Worm (Caenorhabditis elegans) whole organism, L1 larva: ENCODE data around the gene cpna-1.

Source experiments
- C04F5.9 ChIP-seq: sonication (generic microtip); optimal IDR thresholded peaks from 2 replicates; lab custom pipeline; 2016; ENCODE audit warnings: missing genetic modification characterization, missing compliant biosample characterization
- C16A3.4 ChIP-seq: fragments of 150-350 bp; optimal IDR thresholded peaks from 2 replicates; lab custom pipeline; 2014; ENCODE audit warnings: missing biosample characterization, missing genetic modification characterization
- Y116A8C.19 ChIP-seq: sonication (generic microtip); optimal IDR thresholded peaks from 2 replicates; lab custom pipeline; 2016; ENCODE audit warnings: missing compliant biosample characterization, missing genetic modification characterization, borderline replicate concordance
- ama-1 ChIP-seq: fragments of 150-350 bp; optimal IDR thresholded peaks from 2 replicates; lab custom pipeline; 2014
- ceh-88 ChIP-seq: fragments of 200-800 bp; sonication (Bioruptor generic); IDR thresholded peaks from 2 replicates; pipeline ENCODE4 v1.3.6; 2022; ENCODE audit warnings: missing genetic modification characterization, missing compliant biosample characterization
- ces-1 ChIP-seq: fragments of 150-350 bp; optimal IDR thresholded peaks from 2 replicates; lab custom pipeline; 2014; ENCODE audit warnings: missing biosample characterization, missing genetic modification reagents, missing genetic modification characterization
- efl-1 ChIP-seq, 4 experiments: fragments of 150-350 bp; optimal IDR thresholded peaks in 3 of 4; peaks in 1 of 4; 1 replicate in 1 of 4; 2 replicates in 3 of 4; lab custom pipeline; 2014; ENCODE audit warnings: missing biosample characterization in 2 of 4, missing genetic modification characterization in 2 of 4, missing genetic modification reagents in 2 of 4
- efl-3 ChIP-seq: fragments of 200-800 bp; sonication (Bioruptor generic); optimal IDR thresholded peaks from 2 replicates; lab custom pipeline; 2018; ENCODE audit warnings: mild to moderate bottlenecking, missing genetic modification characterization, missing compliant biosample characterization
- egl-27 ChIP-seq, 2 experiments: fragments of 150-350 bp in 1 of 2; sonication (generic microtip); optimal IDR thresholded peaks; 3 replicates each; lab custom pipeline; 2017 to 2018; ENCODE audit warnings: missing biosample characterization in 2 of 2, missing genetic modification characterization in 2 of 2, missing genetic modification reagents in 2 of 2
- elt-2 ChIP-seq: sonication (generic microtip); optimal IDR thresholded peaks from 2 replicates; lab custom pipeline; 2016; ENCODE audit warnings: missing genetic modification characterization, mild to moderate bottlenecking, inconsistent platforms, missing compliant biosample characterization, missing genetic modification reagents
- elt-3 ChIP-seq, 6 experiments: fragments of 150-350 bp in 1 of 6; sonication (generic microtip); optimal IDR thresholded peaks; 2 replicates each; lab custom pipeline; 2017 to 2018; ENCODE audit warnings: missing biosample characterization in 6 of 6, missing genetic modification characterization in 6 of 6, inconsistent platforms in 1 of 6
- fkh-4 ChIP-seq: sonication (generic microtip); optimal IDR thresholded peaks from 2 replicates; lab custom pipeline; 2016; ENCODE audit warnings: missing compliant biosample characterization, missing genetic modification characterization, borderline replicate concordance
- fos-1 ChIP-seq: fragments of 150-350 bp; optimal IDR thresholded peaks from 2 replicates; lab custom pipeline; 2014; ENCODE audit warnings: missing biosample characterization, missing genetic modification characterization
- grh-1 ChIP-seq: fragments of 200-800 bp; sonication (Bioruptor generic); IDR thresholded peaks from 2 replicates; pipeline ENCODE4 v1.3.6; 2022; ENCODE audit warnings: missing genetic modification reagents, missing genetic modification characterization, missing compliant biosample characterization
- irx-1 ChIP-seq: sonication (generic microtip); optimal IDR thresholded peaks from 2 replicates; lab custom pipeline; 2016; ENCODE audit warnings: missing genetic modification characterization, missing compliant biosample characterization
- lin-13 ChIP-seq: fragments of 150-350 bp; optimal IDR thresholded peaks from 2 replicates; lab custom pipeline; 2014; ENCODE audit warnings: missing biosample characterization, missing genetic modification reagents, missing genetic modification characterization
- lin-14 ChIP-seq: fragments of 200-800 bp; sonication (Bioruptor generic); optimal IDR thresholded peaks from 2 replicates; lab custom pipeline; 2018; ENCODE audit warnings: mild to moderate bottlenecking, missing genetic modification characterization, moderate library complexity, missing compliant biosample characterization
- lin-39 ChIP-seq: fragments of 150-350 bp; optimal IDR thresholded peaks from 2 replicates; lab custom pipeline; 2014; ENCODE audit warnings: missing biosample characterization, missing genetic modification reagents, missing genetic modification characterization
- lir-3 ChIP-seq: sonication (generic microtip); optimal IDR thresholded peaks from 2 replicates; lab custom pipeline; 2016; ENCODE audit warnings: mild to moderate bottlenecking, missing genetic modification characterization, moderate library complexity, missing compliant biosample characterization; ENCODE audit not compliant: poor library complexity
- mef-2 ChIP-seq: fragments of 150-350 bp; optimal IDR thresholded peaks from 2 replicates; lab custom pipeline; 2014; ENCODE audit warnings: missing biosample characterization, missing genetic modification characterization
- mep-1 ChIP-seq: fragments of 150-350 bp; optimal IDR thresholded peaks from 2 replicates; lab custom pipeline; 2014; ENCODE audit warnings: missing biosample characterization, missing genetic modification characterization
- nhr-28 ChIP-seq: fragments of 150-350 bp; optimal IDR thresholded peaks from 2 replicates; lab custom pipeline; 2014; ENCODE audit warnings: missing biosample characterization, missing genetic modification characterization
- nhr-77 ChIP-seq: fragments of 150-350 bp; optimal IDR thresholded peaks from 2 replicates; lab custom pipeline; 2014; ENCODE audit warnings: missing biosample characterization, missing genetic modification characterization
- nhr-84 ChIP-seq: sonication (generic microtip); optimal IDR thresholded peaks from 2 replicates; lab custom pipeline; 2017; ENCODE audit warnings: missing biosample characterization, missing genetic modification characterization
- nhr-85 ChIP-seq: sonication (generic microtip); peaks from one replicate; lab custom pipeline; 2016; ENCODE audit warnings: missing genetic modification characterization, inconsistent platforms, missing compliant biosample characterization
- nhr-90 ChIP-seq: sonication (generic microtip); optimal IDR thresholded peaks from 2 replicates; lab custom pipeline; 2016; ENCODE audit warnings: mild to moderate bottlenecking, missing genetic modification characterization, missing compliant biosample characterization; ENCODE audit not compliant: poor library complexity
- pax-3 ChIP-seq: fragments of 200-800 bp; sonication (Bioruptor generic); optimal IDR thresholded peaks from 2 replicates; lab custom pipeline; 2018; ENCODE audit warnings: mild to moderate bottlenecking, missing genetic modification characterization, moderate library complexity, missing compliant biosample characterization
- rnt-1 ChIP-seq: sonication (generic microtip); optimal IDR thresholded peaks from 2 replicates; lab custom pipeline; 2016; ENCODE audit warnings: mild to moderate bottlenecking, missing genetic modification characterization, moderate library complexity, missing compliant biosample characterization
- snpc-4 ChIP-seq: fragments of 150-350 bp; optimal IDR thresholded peaks from 2 replicates; lab custom pipeline; 2014; ENCODE audit warnings: missing biosample characterization, missing genetic modification characterization
- snu-23 ChIP-seq: sonication (generic microtip); optimal IDR thresholded peaks from 2 replicates; lab custom pipeline; 2016; ENCODE audit warnings: missing genetic modification characterization, missing compliant biosample characterization
- sup-37 ChIP-seq: fragments of 200-800 bp; sonication (Bioruptor generic); optimal IDR thresholded peaks from 2 replicates; lab custom pipeline; 2018; ENCODE audit warnings: mild to moderate bottlenecking, missing genetic modification characterization, missing compliant biosample characterization
- swsn-7 ChIP-seq: sonication (generic microtip); optimal IDR thresholded peaks from 2 replicates; lab custom pipeline; 2016; ENCODE audit warnings: missing genetic modification characterization, missing compliant biosample characterization
- tlp-1 ChIP-seq: fragments of 150-350 bp; optimal IDR thresholded peaks from 2 replicates; lab custom pipeline; 2014; ENCODE audit warnings: missing biosample characterization, missing genetic modification characterization
- unc-130 ChIP-seq: fragments of 150-350 bp; optimal IDR thresholded peaks from 2 replicates; lab custom pipeline; 2017; ENCODE audit warnings: missing biosample characterization, missing genetic modification characterization, inconsistent platforms
- unc-98 ChIP-seq: fragments of 200-800 bp; sonication (Bioruptor generic); IDR thresholded peaks from 2 replicates; pipeline ENCODE4 v1.3.6; 2022; ENCODE audit warnings: missing genetic modification characterization, missing compliant biosample characterization
- vab-15 ChIP-seq: sonication (generic microtip); optimal IDR thresholded peaks from 2 replicates; lab custom pipeline; 2017; ENCODE audit warnings: missing genotype, mild to moderate bottlenecking, missing genetic modification characterization, missing compliant biosample characterization
- xbp-1 ChIP-seq: sonication (generic microtip); optimal IDR thresholded peaks from 2 replicates; lab custom pipeline; 2016; ENCODE audit warnings: missing genetic modification characterization, missing compliant biosample characterization
- ztf-4 ChIP-seq: fragments of 150-350 bp; optimal IDR thresholded peaks from 2 replicates; lab custom pipeline; 2014; ENCODE audit warnings: missing biosample characterization, missing genetic modification characterization

Gene cpna-1

ce11 chrII:4202633-4203032 is 16.2 kb downstream of the cpna-1 start:
- peak; percentile 95 for TF ChIP-seq nhr-85

- no peak for TF ChIP-seq Y116A8C.19 (tag; lab: Kevin White, UChicago)
- TF ChIP-seq ces-1 (GFP tag; lab: Kevin White, UChicago): no peak
- TF ChIP-seq unc-98: no peak
- no peak for TF ChIP-seq efl-1 (optimal IDR thresholded peaks at IDR 0.05; lab: Kevin White, UChicago)
- TF ChIP-seq efl-1 (GFP tag; optimal IDR thresholded peaks at IDR 0.05 in 1 of 2; lab: Kevin White, UChicago): peak in 1 of 2 experiments; percentile 40
- TF ChIP-seq rnt-1 (tag; lab: Kevin White, UChicago): no peak
- peak; percentile 97 for TF ChIP-seq elt-2
- TF ChIP-seq ztf-4 (tag; lab: Kevin White, UChicago): no peak
Measured at ce11 chrII:4203729-4204184, 17.3 kb downstream of the cpna-1 start, which contains the start of gene mth-1. Gene mth-1 (minus strand): TSS chrII:4203779.

- no peak for TF ChIP-seq irx-1
Measured at ce11 chrII:4209071-4209747, 22.7 kb downstream of the cpna-1 start, which contains the start of gene F31D5.6. Gene F31D5.6 (plus strand): TSS chrII:4209697.

ce11 chrII:4211113-4211512 is 24.6 kb downstream of the cpna-1 start, which contains the start of gene F31D5.7:
Gene F31D5.7 (plus strand): TSS chrII:4211413.
- TF ChIP-seq lin-13 (no peak), efl-1 (optimal IDR thresholded peaks at IDR 0.05; lab: Kevin White, UChicago) (no peak), efl-1 (GFP tag; optimal IDR thresholded peaks at IDR 0.05 in 1 of 2; lab: Kevin White, UChicago) (no peak), swsn-7 (tag; lab: Kevin White, UChicago) (no peak), nhr-84 (tag; lab: Kevin White, UChicago) (no peak), lin-14 (GFP tag; lab: Kevin White, UChicago) (no peak)

ce11 chrII:4215318-4215717 is 28.9 kb downstream of the cpna-1 start, which contains the start of gene F31D5.2:
Gene F31D5.2 (plus strand): TSS chrII:4215618.
- TF ChIP-seq egl-27 (tag; optimal IDR thresholded peaks at IDR 0.05; lab: Kevin White, UChicago) (no peak), C04F5.9 (no peak), sup-37 (no peak), ama-1 (lab: Kevin White, UChicago) (no peak), lir-3 (tag; lab: Kevin White, UChicago) (no peak), unc-130 (tag; lab: Kevin White, UChicago) (no peak), fos-1 (no peak), efl-3 (no peak), nhr-28 (tag; lab: Kevin White, UChicago) (no peak)

ce11 chrII:4219062-4219461 is 32.6 kb downstream of the cpna-1 start, which contains the start of gene F31D5.1:
Gene F31D5.1 (plus strand): TSS chrII:4219362.
- no peak for TF ChIP-seq ceh-88
- TF ChIP-seq nhr-90 (tag; lab: Kevin White, UChicago): no peak
- no peak for TF ChIP-seq lin-14 (GFP tag; lab: Kevin White, UChicago)
- no peak for TF ChIP-seq snpc-4
- no peak for TF ChIP-seq elt-3 (tag; optimal IDR thresholded peaks at IDR 0.05; lab: Kevin White, UChicago)
- TF ChIP-seq sup-37: no peak
- no peak for TF ChIP-seq nhr-77 (tag; lab: Kevin White, UChicago)

- no peak for TF ChIP-seq swsn-7 (tag; lab: Kevin White, UChicago)
- TF ChIP-seq tlp-1: no peak
- no peak for TF ChIP-seq ztf-4 (tag; lab: Kevin White, UChicago)
- TF ChIP-seq xbp-1 (tag; lab: Kevin White, UChicago): no peak
- TF ChIP-seq C16A3.4 (tag; lab: Kevin White, UChicago): no peak
- no peak for TF ChIP-seq irx-1
- TF ChIP-seq nhr-90 (tag; lab: Kevin White, UChicago): no peak
- no peak for TF ChIP-seq grh-1 (GFP tag; lab: Robert Waterston, UW)
- TF ChIP-seq snu-23: no peak
- TF ChIP-seq vab-15 (tag; lab: Kevin White, UChicago): no peak
- no peak for TF ChIP-seq elt-3 (tag; optimal IDR thresholded peaks at IDR 0.05; lab: Kevin White, UChicago)
- TF ChIP-seq pax-3 (tag; lab: Kevin White, UChicago): no peak
- no peak for TF ChIP-seq mef-2 (tag; lab: Kevin White, UChicago)
- no peak for TF ChIP-seq fkh-4 (tag; lab: Kevin White, UChicago)
- TF ChIP-seq ces-1 (GFP tag; lab: Kevin White, UChicago): no peak
- no peak for TF ChIP-seq lin-14 (GFP tag; lab: Kevin White, UChicago)
- TF ChIP-seq mep-1: no peak
- no peak for TF ChIP-seq lin-39 (tag; lab: Kevin White, UChicago)
Measured at ce11 chrII:4222469-4222868, 36.0 kb downstream of the cpna-1 start.
